Worm (Caenorhabditis elegans) whole organism, L4/young adult: ENCODE measurements around the gene cdh-10.

Experiments
- W03F9.2 ChIP-seq: fragments of 150-350 bp; optimal IDR thresholded peaks from 2 replicates; lab custom pipeline; 2014; ENCODE audit warnings: missing biosample characterization, missing genetic modification characterization
- him-1 ChIP-seq: sonication (generic microtip); optimal IDR thresholded peaks from 2 replicates; lab custom pipeline; 2016; ENCODE audit warnings: missing genotype, missing genetic modification reagents, missing genetic modification characterization, missing compliant biosample characterization

DNA sequence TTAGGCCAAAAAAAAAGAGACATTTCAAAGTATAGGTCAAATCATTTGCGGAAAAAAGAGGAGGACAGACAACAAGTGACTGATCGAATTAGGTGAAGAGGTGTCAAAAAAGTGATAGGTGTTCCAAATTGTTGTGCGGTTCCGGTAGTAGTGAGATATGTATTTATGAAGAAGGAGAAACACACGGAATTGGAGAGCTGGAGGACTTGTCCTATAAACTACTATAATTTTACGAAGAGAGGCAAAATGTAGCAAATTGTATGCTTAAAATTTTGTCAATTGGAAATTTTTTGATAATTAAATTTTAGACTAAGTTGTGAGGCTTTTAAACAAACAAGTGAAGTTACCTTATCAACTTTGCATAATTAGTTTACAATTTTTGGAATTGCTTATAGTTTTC, 11.5 kb downstream of the cdh-10 start:
- no peak for TF ChIP-seq W03F9.2 (tag; lab: Kevin White, UChicago)
- TF ChIP-seq him-1 (tag; lab: Kevin White, UChicago) = no peak
